Worm (Caenorhabditis elegans): ENCODE results near the gene cft-1.

Gene cft-1

ce11 chrV:5582860-5583259, 44.3 kb downstream of the cft-1 start:
- TF ChIP-seq pes-1 (GFP tag; IDR thresholded peaks at IDR 0.05): no peak
- TF ChIP-seq F13C5.2 (tag; optimal IDR thresholded peaks at IDR 0.05): no peak
- TF ChIP-seq ets-7 (tag; optimal IDR thresholded peaks at IDR 0.05): no peak
- no peak for TF ChIP-seq tra-4 (tag; optimal IDR thresholded peaks at IDR 0.05)
- no peak for TF ChIP-seq ceh-36 (tag; optimal IDR thresholded peaks at IDR 0.05)
- no peak for TF ChIP-seq B0310.2 (tag; optimal IDR thresholded peaks at IDR 0.05)
- no peak for TF ChIP-seq aly-1 (tag; optimal IDR thresholded peaks at IDR 0.05)

ce11 chrV:5584293-5584776, 45.7 kb downstream of the cft-1 start, which contains the start of gene pas-6:
pas-6 (minus strand) TSS chrV:5584343.
- TF ChIP-seq hmg-4 (GFP tag; optimal IDR thresholded peaks at IDR 0.05) (no peak), tra-4 (tag; optimal IDR thresholded peaks at IDR 0.05) (no peak), F13C5.2 (tag; optimal IDR thresholded peaks at IDR 0.05) (peak; percentile 24), hnd-1 (tag; optimal IDR thresholded peaks at IDR 0.05) (no peak), ets-7 (tag; optimal IDR thresholded peaks at IDR 0.05) (no peak), pes-1 (GFP tag; IDR thresholded peaks at IDR 0.05) (no peak), hmbx-1 (tag; optimal IDR thresholded peaks at IDR 0.05) (no peak)

ce11 chrV:5584833-5585232, 46.2 kb downstream of the cft-1 start, which contains the start of gene CD4.11:
CD4.11 (plus strand) TSS chrV:5585133.
- TF ChIP-seq hmbx-1 (tag; optimal IDR thresholded peaks at IDR 0.05) (no peak), ceh-13 (GFP tag; optimal IDR thresholded peaks at IDR 0.05) (no peak), flt-1 (GFP tag; IDR thresholded peaks at IDR 0.05) (no peak)

ce11 chrV:5587042-5587441, 48.4 kb downstream of the cft-1 start:
- TF ChIP-seq flt-1 (GFP tag; IDR thresholded peaks at IDR 0.05) (no peak), sea-1 (GFP tag; conservative IDR thresholded peaks at IDR 0.05) (no peak), hnd-1 (tag; optimal IDR thresholded peaks at IDR 0.05) (no peak), tbx-37 (GFP tag; conservative IDR thresholded peaks at IDR 0.05) (no peak), tbx-11 (GFP tag; IDR thresholded peaks at IDR 0.05) (no peak), aly-1 (tag; optimal IDR thresholded peaks at IDR 0.05) (no peak), scrt-1 (GFP tag; IDR thresholded peaks at IDR 0.05) (no peak), B0310.2 (tag; optimal IDR thresholded peaks at IDR 0.05) (no peak), ets-7 (tag; optimal IDR thresholded peaks at IDR 0.05) (no peak)

- no peak for TF ChIP-seq pes-1 (GFP tag; IDR thresholded peaks at IDR 0.05)
- TF ChIP-seq hnd-1 (tag; optimal IDR thresholded peaks at IDR 0.05): no peak
- no peak for TF ChIP-seq sea-1 (GFP tag; conservative IDR thresholded peaks at IDR 0.05)
- no peak for TF ChIP-seq ets-7 (tag; optimal IDR thresholded peaks at IDR 0.05)
- no peak for TF ChIP-seq aly-1 (tag; optimal IDR thresholded peaks at IDR 0.05)
- TF ChIP-seq tra-4 (tag; optimal IDR thresholded peaks at IDR 0.05): no peak
- no peak for TF ChIP-seq ceh-36 (tag; optimal IDR thresholded peaks at IDR 0.05)
- no peak for TF ChIP-seq tbx-37 (GFP tag; conservative IDR thresholded peaks at IDR 0.05)
- no peak for TF ChIP-seq F13C5.2 (tag; optimal IDR thresholded peaks at IDR 0.05)
- TF ChIP-seq hmg-4 (GFP tag; optimal IDR thresholded peaks at IDR 0.05): no peak
- TF ChIP-seq ama-1 (optimal IDR thresholded peaks at IDR 0.05): no peak
- TF ChIP-seq hmbx-1 (tag; optimal IDR thresholded peaks at IDR 0.05): no peak
- TF ChIP-seq ceh-13 (GFP tag; optimal IDR thresholded peaks at IDR 0.05): no peak
These were observed 49.4 kb downstream of the cft-1 start for ce11 chrV:5587955-5588354.

ce11 chrV:5591887-5592286, 53.3 kb downstream of the cft-1 start:
- no peak for TF ChIP-seq tra-4 (tag; optimal IDR thresholded peaks at IDR 0.05)
- no peak for TF ChIP-seq ets-7 (tag; optimal IDR thresholded peaks at IDR 0.05)
- TF ChIP-seq pes-1 (GFP tag; IDR thresholded peaks at IDR 0.05): no peak
- no peak for TF ChIP-seq scrt-1 (GFP tag; IDR thresholded peaks at IDR 0.05)
- no peak for TF ChIP-seq hnd-1 (tag; optimal IDR thresholded peaks at IDR 0.05)
- no peak for TF ChIP-seq flt-1 (GFP tag; IDR thresholded peaks at IDR 0.05)
- TF ChIP-seq ama-1 (optimal IDR thresholded peaks at IDR 0.05): no peak
- no peak for TF ChIP-seq aly-1 (tag; optimal IDR thresholded peaks at IDR 0.05)
- no peak for TF ChIP-seq ceh-13 (GFP tag; optimal IDR thresholded peaks at IDR 0.05)

ce11 chrV:5592323-5592722, 53.7 kb downstream of the cft-1 start, which contains the start of gene vps-37:
vps-37 (plus strand) TSS chrV:5592700.
- TF ChIP-seq F13C5.2 (tag; optimal IDR thresholded peaks at IDR 0.05): peak; percentile 20
- TF ChIP-seq hmg-4 (GFP tag; optimal IDR thresholded peaks at IDR 0.05): no peak
- TF ChIP-seq B0310.2 (tag; optimal IDR thresholded peaks at IDR 0.05): no peak
- peak; percentile 29; the same call in 1 of the 2 replicates for TF ChIP-seq pes-1 (GFP tag; IDR thresholded peaks at IDR 0.05)
- no peak for TF ChIP-seq sea-1 (GFP tag; conservative IDR thresholded peaks at IDR 0.05)
- no peak for TF ChIP-seq hnd-1 (tag; optimal IDR thresholded peaks at IDR 0.05)
- TF ChIP-seq ceh-36 (tag; optimal IDR thresholded peaks at IDR 0.05): peak; percentile 14

- TF ChIP-seq hmbx-1 (tag; optimal IDR thresholded peaks at IDR 0.05) (no peak), ceh-13 (GFP tag; optimal IDR thresholded peaks at IDR 0.05) (no peak), sea-1 (GFP tag; conservative IDR thresholded peaks at IDR 0.05) (no peak), ets-7 (tag; optimal IDR thresholded peaks at IDR 0.05) (no peak), B0310.2 (tag; optimal IDR thresholded peaks at IDR 0.05) (no peak), pes-1 (GFP tag; IDR thresholded peaks at IDR 0.05) (no peak), flt-1 (GFP tag; IDR thresholded peaks at IDR 0.05) (no peak), aly-1 (tag; optimal IDR thresholded peaks at IDR 0.05) (no peak), tbx-11 (GFP tag; IDR thresholded peaks at IDR 0.05) (no peak), ama-1 (optimal IDR thresholded peaks at IDR 0.05) (no peak), hnd-1 (tag; optimal IDR thresholded peaks at IDR 0.05) (no peak), F13C5.2 (tag; optimal IDR thresholded peaks at IDR 0.05) (no peak), tra-4 (tag; optimal IDR thresholded peaks at IDR 0.05) (no peak), scrt-1 (GFP tag; IDR thresholded peaks at IDR 0.05) (no peak), tbx-37 (GFP tag; conservative IDR thresholded peaks at IDR 0.05) (no peak), ceh-36 (tag; optimal IDR thresholded peaks at IDR 0.05) (no peak)
These were observed 54.8 kb downstream of the cft-1 start, which contains the start of gene mrpl-48 for ce11 chrV:5593406-5593805. mrpl-48 (plus strand) TSS chrV:5593706.
